Fruit fly (Drosophila melanogaster) whole organism, adult: ENCODE results near the gene CG18135.

Experiments used
- CG11617 ChIP-seq: fragments of 200-800 bp; sonication (Bioruptor generic); optimal IDR thresholded peaks from 2 replicates; lab custom pipeline; 2017; ENCODE audit warnings: mild to moderate bottlenecking, missing biosample characterization, missing genetic modification reagents, missing genetic modification characterization
- CG12768 ChIP-seq: fragments of 200-800 bp; sonication (Bioruptor generic); optimal IDR thresholded peaks from 2 replicates; lab custom pipeline; 2017; ENCODE audit warnings: missing biosample characterization, missing genetic modification characterization, mild to moderate bottlenecking, moderate library complexity, missing genetic modification reagents
- CG1620 ChIP-seq: fragments of 200-800 bp; sonication (Bioruptor generic); optimal IDR thresholded peaks from 2 replicates; lab custom pipeline; 2016; ENCODE audit warnings: missing biosample characterization, missing genetic modification characterization
- CG7101 ChIP-seq: fragments of 200-800 bp; sonication (Bioruptor generic); optimal IDR thresholded peaks from 2 replicates; lab custom pipeline; 2018; ENCODE audit warnings: missing biosample characterization, mild to moderate bottlenecking, missing genetic modification characterization, moderate library complexity
- Clk ChIP-seq: fragments of 200-800 bp; sonication (Bioruptor generic); optimal IDR thresholded peaks from 2 replicates; lab custom pipeline; 2017; ENCODE audit warnings: missing biosample characterization, missing genetic modification characterization
- Mnt ChIP-seq: fragments of 200-800 bp; sonication (Bioruptor generic); optimal IDR thresholded peaks from 2 replicates; lab custom pipeline; 2016; ENCODE audit warnings: missing biosample characterization, mild to moderate bottlenecking, missing genetic modification characterization
- bab1 ChIP-seq: fragments of 200-800 bp; sonication (Bioruptor generic); optimal IDR thresholded peaks from 3 replicates; lab custom pipeline; 2019; ENCODE audit warnings: missing biosample characterization, mild to moderate bottlenecking, missing genetic modification characterization, moderate library complexity
- cic ChIP-seq: fragments of 200-800 bp; sonication (Bioruptor generic); optimal IDR thresholded peaks from 2 replicates; lab custom pipeline; 2017; ENCODE audit warnings: missing biosample characterization, mild to moderate bottlenecking, missing genetic modification characterization, moderate library complexity
- cnc ChIP-seq, 2 experiments: fragments of >200 bp; optimal IDR thresholded peaks; 2 replicates each; lab custom pipeline; 2017
- kay ChIP-seq: fragments of 200-800 bp; sonication (Bioruptor generic); peaks from one replicate; lab custom pipeline; 2016; ENCODE audit warnings: missing biosample characterization, missing genetic modification characterization, borderline replicate concordance
- ovo ChIP-seq: fragments of 200-800 bp; sonication (Bioruptor generic); optimal IDR thresholded peaks from 2 replicates; lab custom pipeline; 2016; ENCODE audit warnings: missing biosample characterization, missing genetic modification characterization
- tj ChIP-seq: fragments of 200-800 bp; sonication (Bioruptor generic); optimal IDR thresholded peaks from 3 replicates; lab custom pipeline; 2017; ENCODE audit warnings: missing biosample characterization, mild to moderate bottlenecking, missing genetic modification characterization, moderate library complexity
- toe ChIP-seq: fragments of 200-800 bp; sonication (Bioruptor generic); optimal IDR thresholded peaks from 2 replicates; lab custom pipeline; 2016; ENCODE audit warnings: missing biosample characterization, missing genetic modification characterization

DNA sequence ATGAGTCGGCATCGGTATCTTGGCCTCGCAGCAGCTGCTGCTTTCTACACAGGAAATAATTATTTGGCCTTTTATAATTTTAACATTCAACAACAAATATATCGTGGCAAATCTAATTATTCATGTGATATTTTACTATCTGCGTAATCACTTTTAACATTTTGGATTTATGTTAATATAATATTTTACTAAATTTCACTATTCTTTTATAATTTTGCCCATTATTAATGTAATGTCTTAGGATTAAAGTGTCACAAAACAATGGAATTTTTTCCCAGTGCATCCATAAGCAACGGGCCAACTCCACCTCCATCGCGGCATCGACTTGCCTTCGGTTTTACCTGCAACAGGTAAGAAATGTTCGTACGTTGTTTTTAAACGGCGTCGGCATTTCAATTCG, 44.4 kb upstream of the CG18135 start:
- TF ChIP-seq Mnt (GFP tag; lab: Kevin White, UChicago) (no peak), CG7101 (tag; lab: Kevin White, UChicago) (no peak), ovo (GFP tag; lab: Kevin White, UChicago) (no peak), cic (GFP tag; lab: Kevin White, UChicago) (no peak), Clk (GFP tag; lab: Kevin White, UChicago) (no peak), CG1620 (GFP tag; lab: Kevin White, UChicago) (no peak), cnc (optimal IDR thresholded peaks at IDR 0.05; lab: Kevin White, UChicago) (no peak), CG11617 (GFP tag; lab: Kevin White, UChicago) (no peak), bab1 (GFP tag; lab: Kevin White, UChicago) (no peak), toe (no peak), kay (GFP tag; lab: Kevin White, UChicago) (no peak), CG12768 (no peak), tj (GFP tag; lab: Kevin White, UChicago) (no peak)
